Worm (Caenorhabditis elegans) whole organism, mixed stage, embryonic: ENCODE data around the gene C09B9.7.

ENCODE experiments used
- M03D4.4 ChIP-seq: sonication (generic microtip); optimal IDR thresholded peaks from 2 replicates; lab custom pipeline; 2017; ENCODE audit warnings: mild to moderate bottlenecking, missing genetic modification characterization, missing compliant biosample characterization
- bed-3 ChIP-seq: fragments of 200-800 bp; sonication (Bioruptor generic); optimal IDR thresholded peaks from 3 replicates; lab custom pipeline; 2018; ENCODE audit warnings: mild to moderate bottlenecking, missing genetic modification characterization, moderate library complexity, missing compliant biosample characterization
- blmp-1 ChIP-seq: fragments of 150-350 bp; optimal IDR thresholded peaks from 2 replicates; lab custom pipeline; 2014; ENCODE audit warnings: missing biosample characterization, missing genetic modification characterization
- ceh-39 ChIP-seq: fragments of 150-350 bp; optimal IDR thresholded peaks from 2 replicates; lab custom pipeline; 2014; ENCODE audit warnings: missing biosample characterization, missing genetic modification characterization
- ceh-43 ChIP-seq: fragments of 200-800 bp; sonication (Bioruptor generic); optimal IDR thresholded peaks from 2 replicates; lab custom pipeline; 2018; ENCODE audit warnings: mild to moderate bottlenecking, missing genetic modification characterization, moderate library complexity, missing compliant biosample characterization
- ceh-83 ChIP-seq: fragments of 200-800 bp; sonication (Bioruptor generic); optimal IDR thresholded peaks from 2 replicates; lab custom pipeline; 2018; ENCODE audit warnings: mild to moderate bottlenecking, missing genetic modification characterization, missing compliant biosample characterization
- ces-1 ChIP-seq: fragments of 150-350 bp; optimal IDR thresholded peaks from 2 replicates; lab custom pipeline; 2014; ENCODE audit warnings: missing biosample characterization, missing genetic modification reagents, missing genetic modification characterization
- cnd-1 ChIP-seq: fragments of 200-800 bp; sonication (Bioruptor generic); optimal IDR thresholded peaks from 2 replicates; lab custom pipeline; 2018; ENCODE audit warnings: mild to moderate bottlenecking, missing genetic modification characterization, missing compliant biosample characterization
- drap-1 ChIP-seq: fragments of 200-800 bp; sonication (Bioruptor generic); optimal IDR thresholded peaks from 3 replicates; lab custom pipeline; 2018; ENCODE audit warnings: mild to moderate bottlenecking, missing genetic modification characterization, missing compliant biosample characterization
- elt-1 ChIP-seq: sonication (generic microtip); optimal IDR thresholded peaks from 2 replicates; lab custom pipeline; 2017; ENCODE audit warnings: missing genetic modification characterization, mild to moderate bottlenecking, missing compliant biosample characterization, antibody characterized with exemption, moderate library complexity, borderline replicate concordance; ENCODE audit not compliant: insufficient read depth
- elt-3 ChIP-seq: fragments of 150-350 bp; optimal IDR thresholded peaks from 2 replicates; lab custom pipeline; 2014; ENCODE audit warnings: missing biosample characterization, missing genetic modification characterization
- flh-1 ChIP-seq: fragments of 200-800 bp; sonication (Bioruptor generic); optimal IDR thresholded peaks from 2 replicates; lab custom pipeline; 2018; ENCODE audit warnings: mild to moderate bottlenecking, missing genetic modification characterization, moderate library complexity, missing compliant biosample characterization
- ham-2 ChIP-seq: fragments of 200-800 bp; sonication (Bioruptor generic); optimal IDR thresholded peaks from 2 replicates; lab custom pipeline; 2018; ENCODE audit warnings: mild to moderate bottlenecking, missing genetic modification characterization, missing compliant biosample characterization
- hlh-1 ChIP-seq: fragments of 150-350 bp; optimal IDR thresholded peaks from 2 replicates; lab custom pipeline; 2014; ENCODE audit warnings: missing biosample characterization, missing genetic modification reagents, missing genetic modification characterization
- lin-32 ChIP-seq: fragments of 200-800 bp; sonication (Bioruptor generic); optimal IDR thresholded peaks from 2 replicates; lab custom pipeline; 2018; ENCODE audit warnings: mild to moderate bottlenecking, missing genetic modification characterization, missing compliant biosample characterization
- lsy-2 ChIP-seq: fragments of 150-350 bp; optimal IDR thresholded peaks from 2 replicates; lab custom pipeline; 2014; ENCODE audit warnings: missing biosample characterization, missing genetic modification characterization
- mls-2 ChIP-seq: sonication (generic microtip); optimal IDR thresholded peaks from 2 replicates; lab custom pipeline; 2016; ENCODE audit warnings: mild to moderate bottlenecking, missing genetic modification characterization, moderate library complexity, missing compliant biosample characterization
- nhr-2 ChIP-seq: fragments of 150-350 bp; optimal IDR thresholded peaks from 2 replicates; lab custom pipeline; 2014; ENCODE audit warnings: missing biosample characterization, missing genetic modification characterization
- nhr-237 ChIP-seq: fragments of 150-350 bp; optimal IDR thresholded peaks from 2 replicates; lab custom pipeline; 2014; ENCODE audit warnings: missing biosample characterization, missing genetic modification characterization
- nhr-28 ChIP-seq: fragments of 150-350 bp; optimal IDR thresholded peaks from 2 replicates; lab custom pipeline; 2014; ENCODE audit warnings: missing biosample characterization, missing genetic modification characterization
- nhr-76 ChIP-seq: sonication (generic microtip); optimal IDR thresholded peaks from 2 replicates; lab custom pipeline; 2017; ENCODE audit warnings: missing biosample characterization, missing genetic modification characterization
- pha-4 ChIP-seq: fragments of 150-350 bp; optimal IDR thresholded peaks from 2 replicates; lab custom pipeline; 2018; ENCODE audit warnings: missing biosample characterization, missing genetic modification reagents, missing genetic modification characterization
- sem-2 ChIP-seq: fragments of 200-800 bp; sonication (Bioruptor generic); optimal IDR thresholded peaks from 2 replicates; lab custom pipeline; 2018; ENCODE audit warnings: mild to moderate bottlenecking, missing genetic modification characterization, missing compliant biosample characterization
- snpc-4 ChIP-seq: fragments of 150-350 bp; optimal IDR thresholded peaks from 2 replicates; lab custom pipeline; 2014; ENCODE audit warnings: missing biosample characterization, missing genetic modification characterization
- sptf-1 ChIP-seq: sonication (generic microtip); optimal IDR thresholded peaks from 2 replicates; lab custom pipeline; 2017; ENCODE audit warnings: mild to moderate bottlenecking, missing genetic modification characterization, moderate library complexity, missing compliant biosample characterization
- tbx-8 ChIP-seq: fragments of 200-800 bp; sonication (Bioruptor generic); optimal IDR thresholded peaks from 2 replicates; lab custom pipeline; 2018; ENCODE audit warnings: mild to moderate bottlenecking, missing genetic modification characterization, moderate library complexity, missing compliant biosample characterization
- unc-120 ChIP-seq: sonication (generic microtip); optimal IDR thresholded peaks from 2 replicates; lab custom pipeline; 2017; ENCODE audit warnings: missing genetic modification characterization, missing compliant biosample characterization; ENCODE audit not compliant: poor library complexity, severe bottlenecking
- unc-39 ChIP-seq: fragments of 150-350 bp; optimal IDR thresholded peaks from 2 replicates; lab custom pipeline; 2014; ENCODE audit warnings: missing biosample characterization, missing genetic modification characterization
- unc-62 ChIP-seq: fragments of 150-350 bp; optimal IDR thresholded peaks from 2 replicates; lab custom pipeline; 2014; ENCODE audit warnings: missing biosample characterization, missing genetic modification reagents, missing genetic modification characterization
- zip-8 ChIP-seq: fragments of 150-350 bp; optimal IDR thresholded peaks from 2 replicates; lab custom pipeline; 2014; ENCODE audit warnings: missing biosample characterization, missing genetic modification characterization
- ztf-11 ChIP-seq: fragments of 150-350 bp; optimal IDR thresholded peaks from 2 replicates; lab custom pipeline; 2014; ENCODE audit warnings: missing biosample characterization, missing genetic modification characterization

C09B9.7 gene

DNA sequence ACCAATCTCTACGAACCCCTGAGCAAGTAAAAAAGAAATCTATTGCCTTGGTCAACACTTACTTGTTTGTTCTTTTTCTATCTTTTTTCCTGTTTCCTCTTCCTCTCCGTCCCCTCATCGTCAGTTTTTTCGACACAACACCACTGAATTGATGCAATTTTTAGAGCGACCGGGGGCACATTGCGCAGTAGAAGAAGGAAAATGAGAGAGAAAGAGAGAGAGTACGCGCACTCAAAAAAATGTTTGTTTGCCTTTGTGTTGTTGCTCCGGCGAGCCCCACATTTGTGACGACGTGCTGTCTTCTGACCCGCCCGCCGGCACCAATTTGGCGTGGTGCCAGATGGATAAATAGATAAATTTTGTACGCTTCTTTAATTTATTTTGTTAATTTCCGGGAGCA lies 39.3 kb upstream of the C09B9.7 start:
- TF ChIP-seq elt-3 (tag; lab: Kevin White, UChicago), result no peak
- no peak for TF ChIP-seq unc-120 (tag; lab: Kevin White, UChicago)
- peak; percentile 6 for TF ChIP-seq M03D4.4 (tag; lab: Kevin White, UChicago)
- TF ChIP-seq cnd-1 (tag; lab: Kevin White, UChicago), result no peak
- no peak for TF ChIP-seq sem-2
- TF ChIP-seq mls-2 (tag; lab: Kevin White, UChicago), result no peak
- TF ChIP-seq snpc-4 (tag; lab: Kevin White, UChicago), result no peak
- peak; percentile 48 for TF ChIP-seq ces-1 (GFP tag; lab: Kevin White, UChicago)
- TF ChIP-seq flh-1 (GFP tag; lab: Kevin White, UChicago), result no peak
- TF ChIP-seq ceh-43 (GFP tag; lab: Kevin White, UChicago), result no peak
- no peak for TF ChIP-seq elt-1 (tag; lab: Kevin White, UChicago)
- no peak for TF ChIP-seq nhr-237 (tag; lab: Kevin White, UChicago)

DNA sequence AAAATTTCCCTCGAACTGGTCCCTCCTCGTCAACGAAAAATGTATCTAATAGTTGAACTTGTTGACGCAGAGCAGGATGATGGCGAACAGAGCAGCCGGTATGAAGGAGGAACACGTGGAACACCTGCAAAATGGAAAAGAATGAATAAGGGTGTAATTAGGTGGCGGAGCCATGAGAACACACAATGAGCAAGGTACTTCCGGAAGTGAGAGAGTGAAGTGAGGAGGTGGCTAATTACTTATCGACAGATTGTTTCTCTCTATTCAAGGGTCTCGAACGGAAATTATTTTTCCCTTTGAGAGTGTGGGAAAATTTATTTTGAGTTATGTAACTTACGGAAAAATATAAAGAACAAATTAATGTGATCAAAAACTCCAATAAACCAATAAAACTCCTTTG lies 32.6 kb upstream of the C09B9.7 start:
- TF ChIP-seq mls-2 (tag; lab: Kevin White, UChicago) (peak; percentile 45), sptf-1 (tag; lab: Kevin White, UChicago) (peak; percentile 37), lin-32 (GFP tag; lab: Kevin White, UChicago) (peak; percentile 30), ceh-43 (GFP tag; lab: Kevin White, UChicago) (peak; percentile 55), blmp-1 (no peak)

DNA sequence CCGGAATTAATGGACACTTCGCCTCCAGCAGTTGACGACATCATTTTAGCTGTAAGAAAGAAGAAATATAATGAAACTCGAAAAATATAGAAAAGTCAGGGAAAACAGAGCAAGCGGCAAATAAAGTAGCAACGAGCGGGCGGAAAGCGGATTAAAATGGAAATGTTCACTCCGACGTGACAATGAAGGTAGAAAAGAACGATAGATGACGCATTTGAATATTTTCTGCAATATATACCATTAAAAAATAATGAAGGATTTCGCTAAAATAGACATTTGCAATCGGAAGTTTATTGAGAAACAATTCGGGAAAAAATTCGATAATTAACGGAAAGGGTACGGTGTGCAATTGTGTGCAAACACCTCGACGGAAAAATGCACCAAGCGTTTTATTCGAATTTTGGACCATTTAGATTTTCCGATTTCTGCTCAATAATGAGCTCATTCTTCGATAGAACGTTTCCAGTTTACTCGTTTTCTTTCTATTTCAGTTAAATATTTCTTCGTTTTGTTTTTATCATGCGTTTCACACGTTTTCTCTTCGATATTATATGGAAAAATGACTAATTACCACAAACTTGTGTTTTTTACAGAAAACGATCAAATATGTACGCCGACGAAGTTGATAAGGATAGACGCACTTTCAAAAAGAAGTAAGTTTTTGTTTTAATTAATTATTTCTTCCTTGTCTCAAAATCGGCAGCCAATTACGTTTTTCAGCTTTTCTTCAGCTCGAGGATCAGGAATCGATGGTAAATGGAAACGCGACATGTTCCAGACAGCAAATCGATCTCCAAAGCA lies 30.3 kb upstream of the C09B9.7 start, which contains the start of the genes snpn-1 and C02B10.4:
snpn-1 (minus strand) TSS at position 51 of the 801 bp plus-strand sequence.
C02B10.4 (plus strand) TSS at position 594 of the 801 bp plus-strand sequence.
- TF ChIP-seq ceh-39 (tag; lab: Kevin White, UChicago), result peak; percentile 59
- TF ChIP-seq ceh-83 (GFP tag; lab: Kevin White, UChicago), result no peak
- TF ChIP-seq ztf-11, result peak; percentile 27
- TF ChIP-seq hlh-1 (tag; lab: Kevin White, UChicago), result no peak
- TF ChIP-seq lsy-2 (tag; lab: Kevin White, UChicago), result peak; percentile 97
- TF ChIP-seq ceh-43 (GFP tag; lab: Kevin White, UChicago), result peak; percentile 52
- TF ChIP-seq nhr-2, result no peak
- TF ChIP-seq zip-8 (tag; lab: Kevin White, UChicago), result no peak
- TF ChIP-seq ces-1 (GFP tag; lab: Kevin White, UChicago), result peak; percentile 92
- TF ChIP-seq pha-4 (tag; lab: Kevin White, UChicago), result peak; percentile 1

DNA sequence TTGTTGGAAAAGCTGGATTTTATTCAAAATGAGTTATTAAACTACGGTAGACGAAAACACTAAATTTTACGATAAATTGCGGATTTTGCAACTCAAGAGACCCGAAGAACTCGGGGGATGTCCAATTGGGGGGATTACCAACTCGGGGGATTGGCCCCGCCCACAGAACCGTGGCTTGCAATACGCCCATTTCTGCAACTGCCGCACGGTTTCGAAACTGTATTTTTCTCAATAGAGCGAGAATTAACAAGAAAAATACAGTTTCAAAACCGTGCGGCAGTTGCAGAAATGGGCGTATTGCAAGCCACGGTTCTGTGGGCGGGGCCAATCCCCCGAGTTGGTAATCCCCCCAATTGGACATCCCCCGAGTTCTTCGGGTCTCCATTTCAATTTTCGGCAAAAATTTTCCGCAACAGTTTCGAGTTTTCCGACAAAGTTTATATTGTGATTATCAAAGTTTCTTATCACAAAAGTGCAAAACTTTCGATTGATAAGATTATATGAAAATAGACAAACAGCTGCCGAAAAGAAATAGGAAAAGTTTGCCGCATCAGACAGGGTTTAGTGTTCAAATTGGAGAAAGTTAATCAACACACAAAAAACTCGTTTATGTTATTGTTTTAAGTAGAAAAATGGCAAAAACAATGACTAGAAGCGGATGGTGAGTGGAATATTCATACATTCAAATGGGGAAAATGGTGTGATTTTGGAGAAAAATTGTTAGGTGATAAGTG lies 29.1 kb upstream of the C09B9.7 start:
- peak; percentile 12 for TF ChIP-seq ces-1 (GFP tag; lab: Kevin White, UChicago)
- peak; percentile 76 for TF ChIP-seq lsy-2 (tag; lab: Kevin White, UChicago)

DNA sequence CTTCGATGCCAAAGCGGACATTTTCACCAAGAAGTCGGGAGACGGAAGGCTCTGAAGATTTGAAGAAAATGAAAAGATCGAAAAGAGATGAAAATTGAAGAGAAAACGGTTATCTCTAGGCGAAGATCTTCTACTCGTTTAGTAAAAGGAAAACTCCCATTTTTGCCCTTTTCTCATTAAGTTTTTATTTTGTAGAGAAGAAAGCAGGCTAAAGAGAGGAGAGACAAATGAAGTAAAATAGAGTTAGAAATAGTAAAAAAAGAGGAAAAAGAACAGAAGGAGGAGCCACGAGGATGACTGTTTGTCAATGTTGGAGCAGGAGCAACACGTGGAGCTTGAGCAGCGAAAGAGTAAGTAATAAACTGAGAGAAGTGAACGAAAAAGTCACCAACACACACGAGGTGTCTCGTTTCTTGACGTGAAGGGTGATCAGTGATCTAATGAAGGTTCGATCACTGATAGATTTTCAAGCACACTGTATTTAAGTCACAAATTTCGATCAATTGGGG lies 28.0 kb upstream of the C09B9.7 start, which contains the start of gene ivd-1:
ivd-1 (minus strand) TSS at position 51 of the 509 bp plus-strand sequence.
- no peak for TF ChIP-seq lin-32 (GFP tag; lab: Kevin White, UChicago)
- no peak for TF ChIP-seq drap-1 (GFP tag; lab: Kevin White, UChicago)
- no peak for TF ChIP-seq ceh-43 (GFP tag; lab: Kevin White, UChicago)
- TF ChIP-seq sptf-1 (tag; lab: Kevin White, UChicago), result no peak
- TF ChIP-seq unc-62 (GFP tag; lab: Kevin White, UChicago), result no peak
- no peak for TF ChIP-seq ces-1 (GFP tag; lab: Kevin White, UChicago)
- no peak for TF ChIP-seq hlh-1 (tag; lab: Kevin White, UChicago)
- no peak for TF ChIP-seq nhr-237 (tag; lab: Kevin White, UChicago)
- TF ChIP-seq elt-3 (tag; lab: Kevin White, UChicago), result no peak
- no peak for TF ChIP-seq ham-2 (GFP tag; lab: Kevin White, UChicago)
- no peak for TF ChIP-seq nhr-76 (tag; lab: Kevin White, UChicago)
- no peak for TF ChIP-seq nhr-28 (tag; lab: Kevin White, UChicago)
- TF ChIP-seq M03D4.4 (tag; lab: Kevin White, UChicago), result no peak
- TF ChIP-seq flh-1 (GFP tag; lab: Kevin White, UChicago), result no peak
- TF ChIP-seq nhr-2, result no peak
- TF ChIP-seq tbx-8 (GFP tag; lab: Kevin White, UChicago), result no peak
- TF ChIP-seq ceh-83 (GFP tag; lab: Kevin White, UChicago), result no peak
- no peak for TF ChIP-seq bed-3
- no peak for TF ChIP-seq unc-39
